Worm (Caenorhabditis elegans): ENCODE results near the gene T13C5.7.

T13C5.7 gene

DNA sequence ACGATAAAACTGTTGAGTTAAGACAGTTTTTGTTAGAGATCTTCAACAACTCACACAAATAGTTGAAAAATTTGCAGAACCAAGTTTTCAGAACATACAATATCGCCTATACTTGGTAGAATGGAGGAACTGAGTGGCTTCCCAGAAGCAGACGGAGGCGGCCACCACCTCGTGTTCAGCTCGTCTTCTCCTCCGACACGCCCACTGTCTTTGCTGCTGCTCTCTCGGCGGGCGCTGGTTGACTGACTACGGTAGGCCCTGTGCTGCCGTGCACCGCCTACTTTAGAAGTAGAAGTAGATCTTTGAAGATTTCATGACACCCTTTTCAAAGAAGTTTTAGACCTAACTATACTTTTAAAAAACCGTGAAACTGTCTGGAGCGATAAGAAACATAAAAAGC is 18.4 kb upstream of the T13C5.7 start:
- no peak for TF ChIP-seq flh-1 (GFP tag; optimal IDR thresholded peaks at IDR 0.05)
- TF ChIP-seq ces-1 (GFP tag; optimal IDR thresholded peaks at IDR 0.05), result no peak

- TF ChIP-seq pha-4 (tag; optimal IDR thresholded peaks at IDR 0.05) (no peak), mls-2 (tag; optimal IDR thresholded peaks at IDR 0.05) (no peak), nhr-237 (tag; optimal IDR thresholded peaks at IDR 0.05) (no peak), elt-1 (tag; optimal IDR thresholded peaks at IDR 0.05; ENCODE audit: borderline replicate concordance, insufficient read depth) (no peak), ces-1 (GFP tag; optimal IDR thresholded peaks at IDR 0.05) (no peak), nhr-28 (tag; optimal IDR thresholded peaks at IDR 0.05) (no peak), ztf-11 (tag; optimal IDR thresholded peaks at IDR 0.05) (no peak), ceh-43 (GFP tag; optimal IDR thresholded peaks at IDR 0.05) (no peak), unc-39 (tag; optimal IDR thresholded peaks at IDR 0.05) (no peak), cnd-1 (tag; optimal IDR thresholded peaks at IDR 0.05) (no peak), blmp-1 (tag; optimal IDR thresholded peaks at IDR 0.05) (no peak), ceh-83 (GFP tag; optimal IDR thresholded peaks at IDR 0.05) (no peak), bed-3 (GFP tag; optimal IDR thresholded peaks at IDR 0.05) (no peak), unc-120 (tag; optimal IDR thresholded peaks at IDR 0.05; ENCODE audit: poor library complexity, severe bottlenecking) (no peak), elt-3 (tag; optimal IDR thresholded peaks at IDR 0.05) (no peak), hlh-1 (tag; optimal IDR thresholded peaks at IDR 0.05) (no peak), nhr-12 (tag; optimal IDR thresholded peaks at IDR 0.05) (no peak), ham-2 (GFP tag; optimal IDR thresholded peaks at IDR 0.05) (no peak)
Observed at ce11 chrX:6167376-6167775, 13.0 kb upstream of the T13C5.7 start.

- no peak for TF ChIP-seq pha-4 (tag; optimal IDR thresholded peaks at IDR 0.05)
- no peak for TF ChIP-seq flh-1 (GFP tag; optimal IDR thresholded peaks at IDR 0.05)
- TF ChIP-seq ham-2 (GFP tag; optimal IDR thresholded peaks at IDR 0.05), result no peak
- TF ChIP-seq hlh-1 (tag; optimal IDR thresholded peaks at IDR 0.05), result no peak
- TF ChIP-seq ces-1 (GFP tag; optimal IDR thresholded peaks at IDR 0.05), result no peak
- TF ChIP-seq unc-120 (tag; optimal IDR thresholded peaks at IDR 0.05; ENCODE audit: poor library complexity, severe bottlenecking), result no peak
Observed at ce11 chrX:6169252-6169651, 11.1 kb upstream of the T13C5.7 start, which contains the start of gene T25B2.2. T25B2.2 (plus strand) TSS chrX:6169643.

- TF ChIP-seq ceh-43 (GFP tag; optimal IDR thresholded peaks at IDR 0.05), result no peak
- TF ChIP-seq zip-8 (tag; optimal IDR thresholded peaks at IDR 0.05), result no peak
- TF ChIP-seq M03D4.4 (tag; optimal IDR thresholded peaks at IDR 0.05), result no peak
- TF ChIP-seq unc-39 (tag; optimal IDR thresholded peaks at IDR 0.05), result no peak
- no peak for TF ChIP-seq blmp-1 (tag; optimal IDR thresholded peaks at IDR 0.05)
- no peak for TF ChIP-seq mab-5 (tag; optimal IDR thresholded peaks at IDR 0.05)
- TF ChIP-seq lsy-2 (tag; optimal IDR thresholded peaks at IDR 0.05), result no peak
- TF ChIP-seq ham-2 (GFP tag; optimal IDR thresholded peaks at IDR 0.05), result no peak
- no peak for TF ChIP-seq elt-1 (tag; optimal IDR thresholded peaks at IDR 0.05; ENCODE audit: borderline replicate concordance, insufficient read depth)
- no peak for TF ChIP-seq sptf-1 (tag; optimal IDR thresholded peaks at IDR 0.05)
- no peak for TF ChIP-seq bed-3 (GFP tag; optimal IDR thresholded peaks at IDR 0.05)
- TF ChIP-seq snpc-4 (tag; optimal IDR thresholded peaks at IDR 0.05), result no peak
- TF ChIP-seq hlh-1 (tag; optimal IDR thresholded peaks at IDR 0.05), result no peak
- TF ChIP-seq cnd-1 (tag; optimal IDR thresholded peaks at IDR 0.05), result no peak
- TF ChIP-seq pha-4 (tag; optimal IDR thresholded peaks at IDR 0.05), result no peak
- no peak for TF ChIP-seq mls-2 (tag; optimal IDR thresholded peaks at IDR 0.05)
- no peak for TF ChIP-seq lin-32 (GFP tag; optimal IDR thresholded peaks at IDR 0.05)
- TF ChIP-seq unc-120 (tag; optimal IDR thresholded peaks at IDR 0.05; ENCODE audit: poor library complexity, severe bottlenecking), result no peak
Observed at ce11 chrX:6173656-6174055, 6.7 kb upstream of the T13C5.7 start, which contains the start of gene T25B2.1. T25B2.1 (plus strand) TSS chrX:6173956.

DNA sequence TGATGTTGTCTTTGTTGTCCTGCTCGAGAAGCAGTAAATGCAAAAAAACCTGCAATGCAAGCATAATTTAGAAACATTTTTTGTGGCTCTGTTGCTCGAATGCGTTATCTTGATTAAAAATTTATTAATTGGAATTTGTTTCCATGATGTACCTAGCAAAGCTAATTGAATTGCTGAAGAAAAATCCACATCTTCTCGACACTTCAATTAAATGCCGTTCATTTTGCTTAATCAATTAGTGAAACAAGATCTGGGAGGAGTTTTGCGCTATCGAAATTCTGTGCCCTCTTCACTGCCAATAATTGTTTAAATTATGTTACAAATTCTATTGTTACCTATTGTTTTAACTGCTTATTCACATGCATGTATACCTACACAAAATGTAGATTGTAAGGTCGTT is 4.6 kb upstream of the T13C5.7 start, which contains the start of gene T25B2.3:
Gene T25B2.3 (plus strand): TSS at position 301 of the 400 bp plus-strand sequence.
- TF ChIP-seq unc-39 (tag; optimal IDR thresholded peaks at IDR 0.05) (no peak), nhr-28 (tag; optimal IDR thresholded peaks at IDR 0.05) (no peak), mls-2 (tag; optimal IDR thresholded peaks at IDR 0.05) (no peak), mep-1 (tag; optimal IDR thresholded peaks at IDR 0.05) (no peak), cnd-1 (tag; optimal IDR thresholded peaks at IDR 0.05) (no peak), ceh-39 (tag; optimal IDR thresholded peaks at IDR 0.05) (no peak), drap-1 (GFP tag; optimal IDR thresholded peaks at IDR 0.05) (no peak), sem-2 (GFP tag; optimal IDR thresholded peaks at IDR 0.05) (no peak), elt-3 (tag; optimal IDR thresholded peaks at IDR 0.05) (no peak), zip-8 (tag; optimal IDR thresholded peaks at IDR 0.05) (no peak), hlh-1 (tag; optimal IDR thresholded peaks at IDR 0.05) (no peak), unc-62 (GFP tag; optimal IDR thresholded peaks at IDR 0.05) (no peak), nhr-2 (tag; optimal IDR thresholded peaks at IDR 0.05) (no peak), tbx-8 (GFP tag; optimal IDR thresholded peaks at IDR 0.05) (no peak), lin-32 (GFP tag; optimal IDR thresholded peaks at IDR 0.05) (no peak), ceh-43 (GFP tag; optimal IDR thresholded peaks at IDR 0.05) (no peak)
